Worm (Caenorhabditis elegans): Measurements from ENCODE around the gene slt-1.

Gene slt-1

DNA sequence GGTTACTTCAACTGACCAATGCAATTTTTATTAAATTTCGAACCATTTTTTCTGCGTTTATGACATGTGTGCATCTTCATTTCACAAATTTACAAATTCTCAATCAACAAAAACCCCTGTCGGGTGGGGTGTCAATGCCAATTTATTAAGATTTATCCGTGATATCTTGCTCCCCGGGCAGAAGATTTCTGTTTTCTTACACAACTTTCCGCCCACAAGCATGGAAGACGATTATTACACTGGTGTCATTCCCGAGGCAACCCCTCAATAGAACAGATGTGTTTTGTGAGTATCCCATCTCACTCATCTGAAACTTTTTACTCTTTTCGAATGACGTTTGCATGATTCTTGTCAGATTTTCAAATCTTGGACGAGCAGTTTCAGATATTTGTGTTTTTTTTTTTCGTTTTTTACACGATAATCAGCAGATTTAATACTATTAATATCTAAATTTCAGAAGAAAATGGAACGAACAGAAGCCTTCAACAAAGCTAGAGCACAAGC lies 57.8 kb downstream of the slt-1 start, which contains the start of gene F33C8.4:
TSS of gene F33C8.4 (plus strand) at position 454 of the 504 bp plus-strand sequence.
- TF ChIP-seq unc-62 (GFP tag; optimal IDR thresholded peaks at IDR 0.05) (peak; percentile 53), nhr-76 (tag; optimal IDR thresholded peaks at IDR 0.05) (no peak), unc-120 (tag; optimal IDR thresholded peaks at IDR 0.05; ENCODE audit: poor library complexity, severe bottlenecking) (peak; percentile 36), hlh-1 (tag; optimal IDR thresholded peaks at IDR 0.05) (peak; percentile 45), unc-39 (tag; optimal IDR thresholded peaks at IDR 0.05) (no peak)
